Worm (Caenorhabditis elegans): ENCODE data around the gene cept-1.

DNA sequence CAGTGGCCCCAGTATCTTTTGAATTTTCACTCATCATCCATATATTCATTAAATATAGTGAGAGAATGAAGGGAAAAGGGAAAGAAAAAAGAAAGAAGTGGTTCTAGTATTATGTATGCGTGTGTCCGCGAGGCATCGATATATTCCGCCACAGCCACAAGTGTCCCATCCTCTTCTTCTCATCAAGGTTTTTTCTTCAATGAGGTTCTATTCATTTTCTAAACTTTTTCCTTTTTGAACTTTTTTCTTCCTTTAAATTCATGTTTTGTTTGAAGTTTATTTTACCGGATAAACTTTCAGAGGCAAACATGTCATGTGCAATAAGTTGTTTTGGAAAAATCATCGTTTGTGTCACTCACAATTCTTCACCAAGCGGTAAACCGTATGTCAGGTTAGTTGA, 49.5 kb upstream of the cept-1 start, which contains the start of gene rgs-2:
- TF ChIP-seq lim-6 (tag; optimal IDR thresholded peaks at IDR 0.05), result no peak
- TF ChIP-seq pag-3 (tag; optimal IDR thresholded peaks at IDR 0.05; ENCODE audit: borderline replicate concordance), result no peak
- no peak for TF ChIP-seq pha-4 (tag; optimal IDR thresholded peaks at IDR 0.05)
- TF ChIP-seq che-1 (tag; optimal IDR thresholded peaks at IDR 0.05), result no peak
- no peak for TF ChIP-seq zip-5 (tag; optimal IDR thresholded peaks at IDR 0.05)
- no peak for TF ChIP-seq ztf-16 (tag; optimal IDR thresholded peaks at IDR 0.05)
- TF ChIP-seq nhr-11 (tag; optimal IDR thresholded peaks at IDR 0.05), result no peak
- no peak for TF ChIP-seq pqm-1 (tag; optimal IDR thresholded peaks at IDR 0.05)
- no peak for TF ChIP-seq dmd-4 (tag; optimal IDR thresholded peaks at IDR 0.05; ENCODE audit: borderline replicate concordance)
- no peak for TF ChIP-seq ama-1 (optimal IDR thresholded peaks at IDR 0.05)
- no peak for TF ChIP-seq hlh-30 (tag; optimal IDR thresholded peaks at IDR 0.05; ENCODE audit: insufficient read depth)
